Fruit fly (Drosophila melanogaster): ENCODE results near the gene pnt.
A peak's percentile ranks its signal among the peaks of the same experiment; 100 is the strongest.

The pnt gene

dm6 chr3R:23334036-23334744 is 11.8 kb downstream of the pnt start (continued):
- TF ChIP-seq Met (GFP tag; optimal IDR thresholded peaks at IDR 0.05) = peak; percentile 4
- peak; percentile 94 for TF ChIP-seq CG6854 (GFP tag; optimal IDR thresholded peaks at IDR 0.05)
- peak; percentile 97 for TF ChIP-seq CG6808 (GFP tag; optimal IDR thresholded peaks at IDR 0.05)
- peak; percentile 64 for TF ChIP-seq fd85E (GFP tag; optimal IDR thresholded peaks at IDR 0.05)
- TF ChIP-seq dac (GFP tag; optimal IDR thresholded peaks at IDR 0.05) = peak; percentile 57
- peak; percentile 53 for TF ChIP-seq CG10631 (GFP tag; optimal IDR thresholded peaks at IDR 0.05)
- peak; percentile 80 for TF ChIP-seq pdm3 (GFP tag; optimal IDR thresholded peaks at IDR 0.05)
- TF ChIP-seq CG9139 (GFP tag; optimal IDR thresholded peaks at IDR 0.05) = peak; percentile 99
- peak; percentile 77 for TF ChIP-seq fd59A (GFP tag; optimal IDR thresholded peaks at IDR 0.05)
- peak; percentile 54 for TF ChIP-seq CG8632 (GFP tag; optimal IDR thresholded peaks at IDR 0.05)
- TF ChIP-seq topi (GFP tag; optimal IDR thresholded peaks at IDR 0.05) = peak; percentile 22
- TF ChIP-seq CG10669 (GFP tag; optimal IDR thresholded peaks at IDR 0.05) = peak; percentile 94
- TF ChIP-seq Gug (GFP tag; IDR thresholded peaks at IDR 0.05) = peak; percentile 78
- TF ChIP-seq CG4318 (GFP tag; optimal IDR thresholded peaks at IDR 0.05) = no peak
- peak; percentile 61; the same call in 1 of the 2 replicates for TF ChIP-seq CG11294 (GFP tag; IDR thresholded peaks at IDR 0.05)
- TF ChIP-seq Sox15 (GFP tag; optimal IDR thresholded peaks at IDR 0.05) = no peak
- TF ChIP-seq Blimp-1 (GFP tag; optimal IDR thresholded peaks at IDR 0.05) = peak; percentile 97
- TF ChIP-seq CG1621 (tag; optimal IDR thresholded peaks at IDR 0.05) = peak; percentile 96

dm6 chr3R:23333334-23334035 is 12.5 kb downstream of the pnt start:
- TF ChIP-seq CG11902 (GFP tag; optimal IDR thresholded peaks at IDR 0.05) (peak; percentile 30), Eip93F (GFP tag; optimal IDR thresholded peaks at IDR 0.05) (no peak), spab (GFP tag; optimal IDR thresholded peaks at IDR 0.05) (no peak), CG8632 (GFP tag; optimal IDR thresholded peaks at IDR 0.05) (peak; percentile 59), CG3032 (tag; optimal IDR thresholded peaks at IDR 0.05) (peak; percentile 46), CG6808 (GFP tag; optimal IDR thresholded peaks at IDR 0.05) (no peak), CG34406 (GFP tag; optimal IDR thresholded peaks at IDR 0.05) (peak; percentile 38), Hr39 (GFP tag; optimal IDR thresholded peaks at IDR 0.05) (peak; percentile 80), pdm3 (GFP tag; optimal IDR thresholded peaks at IDR 0.05) (peak; percentile 39), achi (GFP tag; optimal IDR thresholded peaks at IDR 0.05) (no peak), Sox14 (GFP tag; optimal IDR thresholded peaks at IDR 0.05) (peak; percentile 58), CG31627 (GFP tag; optimal IDR thresholded peaks at IDR 0.05) (peak; percentile 62), topi (GFP tag; optimal IDR thresholded peaks at IDR 0.05) (peak; percentile 64), CG32006 (GFP tag; optimal IDR thresholded peaks at IDR 0.05) (peak; percentile 59), CG6854 (GFP tag; optimal IDR thresholded peaks at IDR 0.05) (no peak), net (GFP tag; optimal IDR thresholded peaks at IDR 0.05) (no peak), CG9139 (GFP tag; optimal IDR thresholded peaks at IDR 0.05) (no peak), fd85E (GFP tag; optimal IDR thresholded peaks at IDR 0.05) (no peak), CG10631 (GFP tag; optimal IDR thresholded peaks at IDR 0.05) (peak; percentile 40), Eip75B (GFP tag; optimal IDR thresholded peaks at IDR 0.05) (peak; percentile 16), CG8119 (GFP tag; IDR thresholded peaks at IDR 0.05) (peak; percentile 14; the same call in 1 of the 3 replicates), CG10669 (GFP tag; optimal IDR thresholded peaks at IDR 0.05) (peak; percentile 14), Eip78C (GFP tag) (peak; percentile 86), CG6792 (GFP tag; optimal IDR thresholded peaks at IDR 0.05) (peak; percentile 34), acj6 (GFP tag; optimal IDR thresholded peaks at IDR 0.05) (peak; percentile 62), salr (GFP tag; optimal IDR thresholded peaks at IDR 0.05) (no peak), Hr4 (GFP tag; optimal IDR thresholded peaks at IDR 0.05) (peak; percentile 60), CG11762 (GFP tag; optimal IDR thresholded peaks at IDR 0.05; ENCODE audit: insufficient read depth) (no peak), Smox (GFP tag; optimal IDR thresholded peaks at IDR 0.05) (peak; percentile 69), dac (GFP tag; optimal IDR thresholded peaks at IDR 0.05) (no peak), CG3919 (GFP tag; optimal IDR thresholded peaks at IDR 0.05) (peak; percentile 46), CG8319 (GFP tag; optimal IDR thresholded peaks at IDR 0.05) (peak; percentile 20), dsx (GFP tag; optimal IDR thresholded peaks at IDR 0.05; ENCODE audit: poor library complexity, severe bottlenecking) (no peak), Hr38 (GFP tag; optimal IDR thresholded peaks at IDR 0.05) (no peak), CG6276 (GFP tag; optimal IDR thresholded peaks at IDR 0.05) (peak; percentile 23), Sox102F (GFP tag; optimal IDR thresholded peaks at IDR 0.05) (peak; percentile 71), eg (GFP tag; IDR thresholded peaks at IDR 0.05) (peak; percentile 46; the same call in 1 of the 3 replicates), Ets21C (GFP tag; optimal IDR thresholded peaks at IDR 0.05) (peak; percentile 50)

Data from whole organism, prepupa.